Worm (Caenorhabditis elegans): Measurements from ENCODE around the gene nspc-18.

Gene nspc-18

ce11 chrX:14478743-14479428 lies 48.6 kb downstream of the nspc-18 start, which contains the start of gene M163.11:
Gene M163.11, plus strand, starts transcription at chrX:14479378.
- TF ChIP-seq ref-1 (GFP tag; conservative IDR thresholded peaks at IDR 0.05) (no peak), ztf-23 (GFP tag; IDR thresholded peaks at IDR 0.05) (0 out of 2 replicates have a peak, but pooled peaks have one; percentile 46)

- no peak for TF ChIP-seq med-1 (GFP tag; optimal IDR thresholded peaks at IDR 0.05; ENCODE audit: insufficient read depth)
- no peak for TF ChIP-seq ref-1 (GFP tag; conservative IDR thresholded peaks at IDR 0.05)
- TF ChIP-seq klf-2 (GFP tag; conservative IDR thresholded peaks at IDR 0.05), result no peak
- no peak for TF ChIP-seq cog-1 (tag; optimal IDR thresholded peaks at IDR 0.05)
- TF ChIP-seq tab-1 (GFP tag; IDR thresholded peaks at IDR 0.05), result no peak
- no peak for TF ChIP-seq flt-1 (GFP tag; IDR thresholded peaks at IDR 0.05)
- TF ChIP-seq ztf-29 (GFP tag; IDR thresholded peaks at IDR 0.05), result no peak
- no peak for TF ChIP-seq ztf-23 (GFP tag; IDR thresholded peaks at IDR 0.05)
- TF ChIP-seq T22C8.4 (GFP tag; IDR thresholded peaks at IDR 0.05), result no peak
These were observed 49.3 kb downstream of the nspc-18 start for ce11 chrX:14478193-14478592.

DNA sequence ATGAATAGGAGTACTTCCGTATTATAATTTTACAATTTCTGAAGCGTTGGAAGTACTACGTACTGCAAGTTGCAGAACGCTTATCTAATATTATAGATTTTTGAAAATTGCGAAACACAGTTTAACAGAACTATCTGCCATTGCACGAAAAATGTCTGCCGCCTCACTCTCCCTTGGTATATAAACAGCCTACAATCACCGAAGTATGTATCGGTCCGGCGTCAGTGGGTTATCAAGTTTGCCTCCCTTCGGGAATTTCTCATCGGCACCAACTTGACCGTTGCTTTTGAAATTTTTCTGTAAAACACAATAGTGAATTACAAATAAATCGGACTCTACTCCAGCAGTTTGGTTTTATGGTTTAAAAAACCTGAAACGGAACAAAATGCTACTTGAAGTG lies 50.1 kb downstream of the nspc-18 start:
- no peak for TF ChIP-seq T22C8.4 (GFP tag; IDR thresholded peaks at IDR 0.05)
- TF ChIP-seq ref-1 (GFP tag; conservative IDR thresholded peaks at IDR 0.05), result no peak
- no peak for TF ChIP-seq ztf-29 (GFP tag; IDR thresholded peaks at IDR 0.05)
- no peak for TF ChIP-seq cog-1 (tag; optimal IDR thresholded peaks at IDR 0.05)
- no peak for TF ChIP-seq med-1 (GFP tag; optimal IDR thresholded peaks at IDR 0.05; ENCODE audit: insufficient read depth)
- no peak for TF ChIP-seq tab-1 (GFP tag; IDR thresholded peaks at IDR 0.05)
- TF ChIP-seq flt-1 (GFP tag; IDR thresholded peaks at IDR 0.05), result no peak
- TF ChIP-seq klf-2 (GFP tag; conservative IDR thresholded peaks at IDR 0.05), result no peak
- TF ChIP-seq ztf-23 (GFP tag; IDR thresholded peaks at IDR 0.05), result no peak
